Fruit fly (Drosophila melanogaster): ENCODE data around the gene CG17712.

The CG17712 gene

DNA sequence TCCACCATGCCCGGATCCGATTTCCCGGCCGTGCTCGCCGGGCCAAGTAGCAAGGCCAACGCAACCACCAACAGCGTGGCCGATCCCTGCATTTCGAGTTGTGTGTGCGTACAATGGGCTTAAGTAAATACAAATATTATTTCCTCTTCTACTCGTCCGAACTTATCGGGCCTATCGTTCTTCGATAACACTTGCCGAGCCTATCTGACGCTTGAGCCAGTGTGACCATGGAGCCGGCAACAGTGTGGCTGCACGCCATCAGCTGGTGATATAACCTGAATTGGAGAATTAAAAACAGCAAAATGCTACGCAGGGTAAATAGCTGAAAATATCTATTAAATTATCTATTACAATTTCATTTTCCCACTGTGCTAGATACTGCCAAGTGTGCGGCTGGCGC lies 41.7 kb downstream of the CG17712 start, which contains the start of the genes CG17660 and mRpL48 (continued):
- TF ChIP-seq CG9932 (GFP tag; IDR thresholded peaks at IDR 0.05) = peak; percentile 25; the same call in 1 of the 2 replicates
- no peak for TF ChIP-seq Dip2 (GFP tag; IDR thresholded peaks at IDR 0.05)
- TF ChIP-seq Oli (tag; optimal IDR thresholded peaks at IDR 0.05) = no peak
- TF ChIP-seq br (optimal IDR thresholded peaks at IDR 0.05) = no peak
- TF ChIP-seq peb (GFP tag; IDR thresholded peaks at IDR 0.05) = no peak
- peak in 1 of 2 experiments; percentile 42 for TF ChIP-seq Eip74EF (GFP tag; optimal IDR thresholded peaks at IDR 0.05)
- peak; percentile 45; the same call in 1 of the 3 replicates for TF ChIP-seq CG14860 (GFP tag; IDR thresholded peaks at IDR 0.05; ENCODE audit: partially characterized antibody)
- no peak for TF ChIP-seq CG16863 (GFP tag; optimal IDR thresholded peaks at IDR 0.05)
- TF ChIP-seq al (GFP tag; IDR thresholded peaks at IDR 0.05) = no peak
- no peak for TF ChIP-seq CG2129 (GFP tag; IDR thresholded peaks at IDR 0.05; ENCODE audit: partially characterized antibody)
- no peak for TF ChIP-seq gem (tag; optimal IDR thresholded peaks at IDR 0.05)
- peak; percentile 7 for TF ChIP-seq disco-r (GFP tag; optimal IDR thresholded peaks at IDR 0.05)
- TF ChIP-seq ttk (GFP tag; IDR thresholded peaks at IDR 0.05) = no peak
- no peak for TF ChIP-seq zfh2 (GFP tag; optimal IDR thresholded peaks at IDR 0.05)
- no peak for TF ChIP-seq CG43689 (GFP tag; IDR thresholded peaks at IDR 0.05)
- TF ChIP-seq Spps (tag; optimal IDR thresholded peaks at IDR 0.05) = no peak
- TF ChIP-seq Hmx (GFP tag; optimal IDR thresholded peaks at IDR 0.05) = no peak
- no peak for TF ChIP-seq Nf-YA (GFP tag; IDR thresholded peaks at IDR 0.05)
- TF ChIP-seq mld (GFP tag; IDR thresholded peaks at IDR 0.05; ENCODE audit: partially characterized antibody) = peak; percentile 72; the same call in 2 of the 3 replicates
- peak; percentile 92 for TF ChIP-seq pzg (GFP tag; optimal IDR thresholded peaks at IDR 0.05)
- TF ChIP-seq Optix (GFP tag; IDR thresholded peaks at IDR 0.05) = no peak
- TF ChIP-seq lov (optimal IDR thresholded peaks at IDR 0.05) = no peak
- no peak for TF ChIP-seq lov (GFP tag; IDR thresholded peaks at IDR 0.05)
- TF ChIP-seq Dref (GFP tag; IDR thresholded peaks at IDR 0.05) = peak; percentile 95
- peak; percentile 64 for TF ChIP-seq CHES-1-like (GFP tag; optimal IDR thresholded peaks at IDR 0.05)
- TF ChIP-seq HHEX (GFP tag; optimal IDR thresholded peaks at IDR 0.05) = no peak
- no peak for TF ChIP-seq CG3065 (GFP tag; optimal IDR thresholded peaks at IDR 0.05)
- no peak for TF ChIP-seq fu2 (GFP tag; optimal IDR thresholded peaks at IDR 0.05)
- TF ChIP-seq Lpt (GFP tag; optimal IDR thresholded peaks at IDR 0.05) = no peak
- no peak for TF ChIP-seq CG8388 (GFP tag; optimal IDR thresholded peaks at IDR 0.05)
- no peak for TF ChIP-seq corto (GFP tag; optimal IDR thresholded peaks at IDR 0.05)
- 0 out of 2 replicates have a peak, but pooled peaks have one; percentile 14 for TF ChIP-seq CG32767 (GFP tag; IDR thresholded peaks at IDR 0.05)
- TF ChIP-seq wdn (GFP tag; IDR thresholded peaks at IDR 0.05) = no peak
- TF ChIP-seq HLH4C (GFP tag; IDR thresholded peaks at IDR 0.05; ENCODE audit: partially characterized antibody) = peak; percentile 83
- no peak for TF ChIP-seq CG10654 (GFP tag; optimal IDR thresholded peaks at IDR 0.05)
- TF ChIP-seq Rx (GFP tag; IDR thresholded peaks at IDR 0.05) = no peak
- peak; percentile 35 for TF ChIP-seq pho (GFP tag; optimal IDR thresholded peaks at IDR 0.05)
- TF ChIP-seq CG1792 (GFP tag; optimal IDR thresholded peaks at IDR 0.05) = no peak
- no peak for TF ChIP-seq Hr3 (GFP tag; optimal IDR thresholded peaks at IDR 0.05)
- TF ChIP-seq az2 (GFP tag; optimal IDR thresholded peaks at IDR 0.05) = no peak
- TF ChIP-seq CG8765 (GFP tag; IDR thresholded peaks at IDR 0.05) = no peak
- no peak for TF ChIP-seq C15 (GFP tag; IDR thresholded peaks at IDR 0.05)
- TF ChIP-seq salm (tag; optimal IDR thresholded peaks at IDR 0.05) = no peak
- TF ChIP-seq Side (GFP tag; optimal IDR thresholded peaks at IDR 0.05) = no peak
- TF ChIP-seq CG8359 (GFP tag; optimal IDR thresholded peaks at IDR 0.05; ENCODE audit: borderline replicate concordance) = no peak
- no peak for TF ChIP-seq CG18599 (GFP tag; optimal IDR thresholded peaks at IDR 0.05)
- no peak for TF ChIP-seq prd (optimal IDR thresholded peaks at IDR 0.05)
- no peak for TF ChIP-seq prd (GFP tag; IDR thresholded peaks at IDR 0.05)
- TF ChIP-seq NK7.1 (GFP tag; optimal IDR thresholded peaks at IDR 0.05) = no peak
- no peak for TF ChIP-seq CG1233 (GFP tag; optimal IDR thresholded peaks at IDR 0.05)
- peak; percentile 73 for TF ChIP-seq CG42726 (GFP tag; IDR thresholded peaks at IDR 0.05; ENCODE audit: partially characterized antibody)
- TF ChIP-seq Sry-δ (GFP tag; optimal IDR thresholded peaks at IDR 0.05) = peak; percentile 73
- TF ChIP-seq CG17568 (GFP tag; optimal IDR thresholded peaks at IDR 0.05) = no peak
